Worm (Caenorhabditis elegans): ENCODE data around the gene ZK632.4.

ZK632.4 gene

ce11 chrIII:9765465-9765900 lies 41.8 kb downstream of the ZK632.4 start (continued):
- TF ChIP-seq pqm-1 (tag; optimal IDR thresholded peaks at IDR 0.05) (no peak), ceh-90 (tag; optimal IDR thresholded peaks at IDR 0.05) (peak; percentile 22), mab-9 (GFP tag; IDR thresholded peaks at IDR 0.05) (peak; percentile 95), tlp-1 (tag; optimal IDR thresholded peaks at IDR 0.05) (no peak), hlh-4 (tag; optimal IDR thresholded peaks at IDR 0.05) (no peak), lin-14 (GFP tag; optimal IDR thresholded peaks at IDR 0.05) (peak; percentile 100), mef-2 (tag; optimal IDR thresholded peaks at IDR 0.05) (peak; percentile 86), pag-3 (tag; optimal IDR thresholded peaks at IDR 0.05; ENCODE audit: borderline replicate concordance, insufficient read depth) (no peak), aly-2 (tag; optimal IDR thresholded peaks at IDR 0.05) (peak; percentile 96), mdl-1 (tag; optimal IDR thresholded peaks at IDR 0.05) (peak; percentile 77 to 99), lin-35 (GFP tag; optimal IDR thresholded peaks at IDR 0.05) (peak; percentile 90 to 92), nhr-237 (tag; optimal IDR thresholded peaks at IDR 0.05) (peak; percentile 89)

ce11 chrIII:9764718-9765117 lies 42.5 kb downstream of the ZK632.4 start:
- TF ChIP-seq pag-3 (tag; optimal IDR thresholded peaks at IDR 0.05; ENCODE audit: borderline replicate concordance, insufficient read depth): no peak
- TF ChIP-seq sox-4 (tag; optimal IDR thresholded peaks at IDR 0.05): no peak
- TF ChIP-seq mep-1 (tag; optimal IDR thresholded peaks at IDR 0.05): no peak
- TF ChIP-seq nhr-19 (GFP tag; conservative IDR thresholded peaks at IDR 0.05): no peak
- no peak for TF ChIP-seq ces-1 (GFP tag; optimal IDR thresholded peaks at IDR 0.05)

- TF ChIP-seq egl-27 (tag; optimal IDR thresholded peaks at IDR 0.05) (no peak), ces-1 (GFP tag; optimal IDR thresholded peaks at IDR 0.05) (no peak), nhr-77 (tag; optimal IDR thresholded peaks at IDR 0.05) (no peak), lin-39 (tag; optimal IDR thresholded peaks at IDR 0.05) (no peak), nhr-11 (tag; optimal IDR thresholded peaks at IDR 0.05) (no peak), nhr-85 (tag) (no peak), snu-23 (GFP tag; optimal IDR thresholded peaks at IDR 0.05) (no peak), hlh-17 (GFP tag; optimal IDR thresholded peaks at IDR 0.05; ENCODE audit: borderline replicate concordance) (no peak), zip-4 (GFP tag; optimal IDR thresholded peaks at IDR 0.05) (no peak), nhr-47 (tag; optimal IDR thresholded peaks at IDR 0.05) (no peak), efl-1 (optimal IDR thresholded peaks at IDR 0.05) (no peak), efl-1 (GFP tag; optimal IDR thresholded peaks at IDR 0.05 in 1 of 2) (no peak), nhr-71 (tag; optimal IDR thresholded peaks at IDR 0.05) (no peak), unc-98 (GFP tag; IDR thresholded peaks at IDR 0.05) (no peak), pqm-1 (tag; optimal IDR thresholded peaks at IDR 0.05) (no peak), mep-1 (tag; optimal IDR thresholded peaks at IDR 0.05) (no peak), dpl-1 (GFP tag; optimal IDR thresholded peaks at IDR 0.05) (no peak), elt-3 (tag; optimal IDR thresholded peaks at IDR 0.05) (no peak), fkh-4 (tag; optimal IDR thresholded peaks at IDR 0.05; ENCODE audit: borderline replicate concordance) (no peak), lsy-2 (tag; optimal IDR thresholded peaks at IDR 0.05) (no peak)
Measured at ce11 chrIII:9762093-9762748, 45.0 kb downstream of the ZK632.4 start, which contains the start of gene gcc-2. TSS of gene gcc-2 (minus strand) at chrIII:9762143.

- TF ChIP-seq lin-13 (GFP tag; optimal IDR thresholded peaks at IDR 0.05): no peak
- TF ChIP-seq fkh-10 (GFP tag; optimal IDR thresholded peaks at IDR 0.05): no peak
- no peak for TF ChIP-seq C16A3.4 (tag; optimal IDR thresholded peaks at IDR 0.05)
- no peak for TF ChIP-seq isw-1 (GFP tag; IDR thresholded peaks at IDR 0.05)
- no peak for TF ChIP-seq ceh-63 (GFP tag; optimal IDR thresholded peaks at IDR 0.05)
- no peak for TF ChIP-seq hlh-17 (GFP tag; optimal IDR thresholded peaks at IDR 0.05; ENCODE audit: borderline replicate concordance)
- no peak for TF ChIP-seq alr-1 (tag; optimal IDR thresholded peaks at IDR 0.05; ENCODE audit: borderline replicate concordance)
- TF ChIP-seq blmp-1 (tag; optimal IDR thresholded peaks at IDR 0.05): no peak
- TF ChIP-seq irx-1 (tag; optimal IDR thresholded peaks at IDR 0.05): no peak
- TF ChIP-seq skn-1 (tag; optimal IDR thresholded peaks at IDR 0.05): no peak
- TF ChIP-seq lin-35 (GFP tag; optimal IDR thresholded peaks at IDR 0.05): no peak
- no peak for TF ChIP-seq tlp-1 (tag; optimal IDR thresholded peaks at IDR 0.05)
Measured at ce11 chrIII:9760184-9760583, 47.1 kb downstream of the ZK632.4 start.

All from whole organism, L1 larva.